Worm (Caenorhabditis elegans): ENCODE results near the gene F40H3.2.

DNA sequence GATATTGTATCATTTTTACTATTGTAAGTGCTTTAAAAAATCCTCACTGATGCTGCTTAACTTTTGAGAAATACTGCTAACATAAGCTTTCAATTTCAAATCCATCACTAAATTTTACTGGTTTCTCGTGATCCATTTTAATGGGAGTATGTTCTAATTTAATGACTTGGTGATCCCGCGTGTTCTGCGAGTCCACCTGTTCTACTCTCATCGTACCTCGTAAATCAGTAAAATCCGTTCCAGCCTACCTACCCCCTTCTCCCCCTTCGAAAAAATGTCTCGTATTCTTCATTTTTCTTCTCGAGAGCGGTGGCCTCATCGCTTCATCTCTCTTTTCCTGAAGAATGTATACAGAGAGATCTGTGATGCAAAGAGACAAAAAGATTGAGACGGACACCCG lies 37.9 kb upstream of the F40H3.2 start:
- TF ChIP-seq sox-2 (GFP tag; IDR thresholded peaks at IDR 0.05): no peak
- TF ChIP-seq nfya-1 (tag; optimal IDR thresholded peaks at IDR 0.05): no peak
- no peak for TF ChIP-seq nhr-11 (tag; optimal IDR thresholded peaks at IDR 0.05)
- TF ChIP-seq ceh-14 (tag; optimal IDR thresholded peaks at IDR 0.05): no peak
- TF ChIP-seq dmd-4 (tag; optimal IDR thresholded peaks at IDR 0.05; ENCODE audit: borderline replicate concordance): no peak
- no peak for TF ChIP-seq fkh-6 (tag; optimal IDR thresholded peaks at IDR 0.05)
- no peak for TF ChIP-seq ama-1 (optimal IDR thresholded peaks at IDR 0.05)
- no peak for TF ChIP-seq pha-4 (tag; optimal IDR thresholded peaks at IDR 0.05)
- no peak for TF ChIP-seq F13H6.1 (tag; optimal IDR thresholded peaks at IDR 0.05)
- TF ChIP-seq eyg-1 (tag; optimal IDR thresholded peaks at IDR 0.05): no peak

Data from whole organism, late embryonic.